Fruit fly (Drosophila melanogaster) Kc167 (cell line): ENCODE measurements around the gene Arpc3A.

Source experiments
- Myc ChIP-seq: fragments of >200 bp; optimal IDR thresholded peaks from 2 replicates; lab custom pipeline; 2017; ENCODE audit warnings: missing external identifiers
- h ChIP-seq: fragments of >200 bp; optimal IDR thresholded peaks from 3 replicates; lab custom pipeline; 2018; ENCODE audit warnings: missing external identifiers
- insv ChIP-seq: fragments of >200 bp; optimal IDR thresholded peaks from 3 replicates; lab custom pipeline; 2018; ENCODE audit warnings: missing external identifiers
- psq ChIP-seq: fragments of >200 bp; optimal IDR thresholded peaks from 2 replicates; lab custom pipeline; 2017; ENCODE audit warnings: missing external identifiers

DNA sequence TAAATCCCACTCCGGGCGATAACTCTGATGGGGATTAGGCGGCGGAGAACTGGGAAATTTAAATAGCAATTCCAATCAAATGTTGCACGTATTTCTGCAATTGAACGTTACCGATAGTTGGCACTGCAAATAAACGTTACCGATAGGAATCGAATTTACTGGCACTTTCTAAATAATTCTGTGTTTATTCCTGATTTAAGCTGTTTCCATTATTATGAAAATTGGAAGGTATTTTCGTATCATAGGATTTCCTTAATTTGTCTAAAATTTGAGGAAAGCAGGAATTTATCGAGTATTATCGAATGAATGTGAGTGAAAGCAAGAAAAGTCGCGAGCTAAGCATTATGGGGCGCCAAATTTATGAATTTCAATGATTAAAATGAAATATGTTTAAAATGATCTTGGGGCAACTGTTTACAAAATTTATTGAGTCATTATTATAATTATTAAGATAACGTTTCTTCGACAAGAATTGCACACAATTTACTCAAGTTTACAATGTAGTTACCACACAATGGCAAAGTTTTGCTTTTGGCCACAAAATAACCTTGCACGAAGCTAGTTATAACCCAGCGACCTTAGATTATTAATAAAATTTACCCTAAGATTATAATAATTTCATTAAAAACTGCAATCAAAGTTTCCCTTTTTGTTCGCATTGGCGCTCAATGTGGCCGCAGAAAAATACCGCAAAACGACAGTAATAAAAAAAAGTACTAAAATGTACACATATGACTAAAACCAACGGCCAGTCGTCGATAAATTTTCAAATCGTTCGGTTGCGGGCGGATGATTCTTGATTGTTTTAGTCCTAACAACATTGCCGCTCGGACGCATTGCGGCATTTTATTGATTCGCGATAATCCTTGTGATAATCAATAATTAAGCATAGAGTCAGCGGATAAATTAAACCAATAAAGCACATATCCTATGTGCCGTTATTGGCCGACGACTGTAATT lies 30.7 kb upstream of the Arpc3A start, which contains the start of gene alpha-Man-IIb:
- TF ChIP-seq psq (lab: Kevin White, UChicago) (peak; percentile 74), Myc (lab: Kevin White, UChicago) (no peak), h (lab: Kevin White, UChicago) (no peak), insv (lab: Kevin White, UChicago) (no peak)
